Worm (Caenorhabditis elegans) whole organism, young adult: ENCODE data around the gene ZK892.4.

Source experiments
- attf-6 ChIP-seq: fragments of 200-800 bp; sonication (Bioruptor generic); IDR thresholded peaks from 2 replicates; pipeline ENCODE4 v1.3.6; 2022; ENCODE audit warnings: missing genetic modification reagents, missing genetic modification characterization, missing compliant biosample characterization
- ccch-3 ChIP-seq: fragments of 200-800 bp; sonication (Bioruptor generic); optimal IDR thresholded peaks from 2 replicates; lab custom pipeline; 2018; ENCODE audit warnings: mild to moderate bottlenecking, missing genetic modification characterization, missing compliant biosample characterization
- chd-7 ChIP-seq: sonication (generic microtip); optimal IDR thresholded peaks from 2 replicates; lab custom pipeline; 2016; ENCODE audit warnings: mild to moderate bottlenecking, missing genetic modification characterization, moderate library complexity, missing compliant biosample characterization
- dox-1 ChIP-seq: fragments of 200-800 bp; sonication (Bioruptor generic); IDR thresholded peaks from 2 replicates; pipeline ENCODE4 v1.3.6; 2022; ENCODE audit warnings: missing genetic modification reagents, missing genetic modification characterization, missing compliant biosample characterization
- dpl-1 ChIP-seq: fragments of 150-350 bp; optimal IDR thresholded peaks from 2 replicates; lab custom pipeline; 2014; ENCODE audit warnings: missing biosample characterization, missing genetic modification reagents, missing genetic modification characterization
- egl-44 ChIP-seq: fragments of 200-800 bp; sonication (Bioruptor generic); IDR thresholded peaks from 2 replicates; pipeline ENCODE4 v1.3.6; 2022; ENCODE audit warnings: missing genetic modification reagents, missing genetic modification characterization, missing compliant biosample characterization
- him-1 ChIP-seq: sonication (generic microtip); optimal IDR thresholded peaks from 2 replicates; lab custom pipeline; 2016; ENCODE audit warnings: missing genotype, missing genetic modification reagents, missing genetic modification characterization, missing compliant biosample characterization
- hmg-1.2 ChIP-seq: fragments of 200-800 bp; sonication (Bioruptor generic); IDR thresholded peaks from 2 replicates; pipeline ENCODE4 v1.3.6; 2022; ENCODE audit warnings: missing genetic modification reagents, missing genetic modification characterization, missing compliant biosample characterization
- mcd-1 ChIP-seq: fragments of 200-800 bp; sonication (Bioruptor generic); IDR thresholded peaks from 2 replicates; pipeline ENCODE4 v1.3.6; 2022; ENCODE audit warnings: missing genetic modification reagents, missing genetic modification characterization, missing compliant biosample characterization
- nfyb-1 ChIP-seq: fragments of 200-800 bp; sonication (Bioruptor generic); IDR thresholded peaks from 2 replicates; pipeline ENCODE4 v1.3.6; 2022; ENCODE audit warnings: missing genetic modification reagents, missing genetic modification characterization, missing compliant biosample characterization
- rec-8 ChIP-seq, 2 experiments: sonication (generic microtip); optimal IDR thresholded peaks; 2 replicates each; lab custom pipeline; 2016; ENCODE audit warnings: mild to moderate bottlenecking in 2 of 2, missing genetic modification characterization in 2 of 2, missing genetic modification reagents in 2 of 2, missing genotype in 2 of 2, missing biosample characterization in 1 of 2, missing compliant biosample characterization in 1 of 2, moderate library complexity in 1 of 2
- sea-2 ChIP-seq: fragments of 200-800 bp; sonication (Bioruptor generic); IDR thresholded peaks from 2 replicates; pipeline ENCODE4 v1.3.6; 2022; ENCODE audit warnings: missing genetic modification characterization, missing compliant biosample characterization
- unc-62 ChIP-seq: fragments of 150-350 bp; optimal IDR thresholded peaks from 2 replicates; lab custom pipeline; 2014; ENCODE audit warnings: missing biosample characterization, missing genetic modification reagents, missing genetic modification characterization

DNA sequence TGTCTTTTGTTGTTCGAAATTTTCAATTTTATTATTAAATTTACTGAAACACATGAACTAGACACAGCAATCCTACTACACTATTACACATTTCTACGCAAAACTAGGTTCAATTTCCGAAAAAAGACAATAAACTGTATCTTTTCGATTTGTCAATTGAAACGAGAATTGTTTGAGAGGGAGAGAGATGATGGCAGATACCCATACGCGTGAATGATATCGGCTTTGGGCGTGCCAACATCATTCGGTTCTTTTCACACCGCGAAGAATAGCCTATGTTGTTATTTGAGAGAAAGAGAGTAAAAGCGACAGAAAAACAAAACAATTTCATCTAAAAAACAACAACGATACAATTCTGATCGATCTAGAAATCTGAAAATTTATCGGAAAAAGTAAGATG, 5.4 kb downstream of the ZK892.4 start:
- TF ChIP-seq dpl-1 (GFP tag; lab: Kevin White, UChicago) (no peak), rec-8 (tag; optimal IDR thresholded peaks at IDR 0.05; lab: Kevin White, UChicago) (no peak), hmg-1.2 (GFP tag; lab: Robert Waterston, UW) (no peak), dox-1 (GFP tag; lab: Robert Waterston, UW) (no peak), unc-62 (no peak), him-1 (tag; lab: Kevin White, UChicago) (no peak), chd-7 (tag; lab: Kevin White, UChicago) (no peak), attf-6 (GFP tag; lab: Robert Waterston, UW) (no peak), nfyb-1 (GFP tag; lab: Robert Waterston, UW) (no peak), mcd-1 (GFP tag; lab: Robert Waterston, UW) (no peak), sea-2 (GFP tag; lab: Robert Waterston, UW) (no peak), ccch-3 (GFP tag; lab: Kevin White, UChicago) (no peak), egl-44 (GFP tag; lab: Robert Waterston, UW) (no peak)
